Worm (Caenorhabditis elegans): ENCODE measurements around the gene snet-1.

ce11 chrX:3671998-3672397, 3.3 kb upstream of the snet-1 start, which contains the start of gene C02F12.5:
- no peak for TF ChIP-seq ceh-9 (tag; optimal IDR thresholded peaks at IDR 0.05)
- TF ChIP-seq unc-39 (tag; optimal IDR thresholded peaks at IDR 0.05): no peak
- TF ChIP-seq ztf-11 (tag; optimal IDR thresholded peaks at IDR 0.05): no peak
